Fruit fly (Drosophila melanogaster) whole organism, adult: ENCODE measurements around the gene Tyler.

Source experiments
- CG11617 ChIP-seq: fragments of 200-800 bp; sonication (Bioruptor generic); optimal IDR thresholded peaks from 2 replicates; lab custom pipeline; 2017; ENCODE audit warnings: mild to moderate bottlenecking, missing biosample characterization, missing genetic modification reagents, missing genetic modification characterization
- CG12768 ChIP-seq: fragments of 200-800 bp; sonication (Bioruptor generic); optimal IDR thresholded peaks from 2 replicates; lab custom pipeline; 2017; ENCODE audit warnings: missing biosample characterization, missing genetic modification characterization, mild to moderate bottlenecking, moderate library complexity, missing genetic modification reagents
- CG14711 ChIP-seq: fragments of 200-800 bp; sonication (Bioruptor generic); optimal IDR thresholded peaks from 2 replicates; lab custom pipeline; 2018; ENCODE audit warnings: missing biosample characterization, mild to moderate bottlenecking, missing genetic modification characterization, moderate library complexity
- CG1620 ChIP-seq: fragments of 200-800 bp; sonication (Bioruptor generic); optimal IDR thresholded peaks from 2 replicates; lab custom pipeline; 2016; ENCODE audit warnings: missing biosample characterization, missing genetic modification characterization
- CG33017 ChIP-seq: fragments of 200-800 bp; sonication (Bioruptor generic); optimal IDR thresholded peaks from 2 replicates; lab custom pipeline; 2018; ENCODE audit warnings: missing biosample characterization, mild to moderate bottlenecking, missing genetic modification characterization, moderate library complexity
- CG5204 ChIP-seq: fragments of 200-800 bp; sonication (Bioruptor generic); optimal IDR thresholded peaks from 2 replicates; lab custom pipeline; 2016; ENCODE audit warnings: missing biosample characterization, missing genetic modification characterization
- CG7045 ChIP-seq: fragments of 200-800 bp; sonication (Bioruptor generic); optimal IDR thresholded peaks from 2 replicates; lab custom pipeline; 2017; ENCODE audit warnings: missing biosample characterization, mild to moderate bottlenecking, missing genetic modification characterization
- CG7101 ChIP-seq: fragments of 200-800 bp; sonication (Bioruptor generic); optimal IDR thresholded peaks from 2 replicates; lab custom pipeline; 2018; ENCODE audit warnings: missing biosample characterization, mild to moderate bottlenecking, missing genetic modification characterization, moderate library complexity
- Clk ChIP-seq: fragments of 200-800 bp; sonication (Bioruptor generic); optimal IDR thresholded peaks from 2 replicates; lab custom pipeline; 2017; ENCODE audit warnings: missing biosample characterization, missing genetic modification characterization
- Crg-1 ChIP-seq: fragments of 200-800 bp; sonication (Bioruptor generic); optimal IDR thresholded peaks from 2 replicates; lab custom pipeline; 2016; ENCODE audit warnings: missing biosample characterization, missing genetic modification characterization
- Hr96 ChIP-seq: fragments of 200-800 bp; sonication (Bioruptor generic); optimal IDR thresholded peaks from 2 replicates; lab custom pipeline; 2016; ENCODE audit warnings: missing biosample characterization, missing genetic modification characterization
- Mnt ChIP-seq: fragments of 200-800 bp; sonication (Bioruptor generic); optimal IDR thresholded peaks from 2 replicates; lab custom pipeline; 2016; ENCODE audit warnings: missing biosample characterization, mild to moderate bottlenecking, missing genetic modification characterization
- bab1 ChIP-seq: fragments of 200-800 bp; sonication (Bioruptor generic); optimal IDR thresholded peaks from 3 replicates; lab custom pipeline; 2019; ENCODE audit warnings: missing biosample characterization, mild to moderate bottlenecking, missing genetic modification characterization, moderate library complexity
- cic ChIP-seq: fragments of 200-800 bp; sonication (Bioruptor generic); optimal IDR thresholded peaks from 2 replicates; lab custom pipeline; 2017; ENCODE audit warnings: missing biosample characterization, mild to moderate bottlenecking, missing genetic modification characterization, moderate library complexity
- cnc ChIP-seq, 2 experiments: fragments of >200 bp; optimal IDR thresholded peaks; 2 replicates each; lab custom pipeline; 2017
- kay ChIP-seq: fragments of 200-800 bp; sonication (Bioruptor generic); peaks from one replicate; lab custom pipeline; 2016; ENCODE audit warnings: missing biosample characterization, missing genetic modification characterization, borderline replicate concordance
- ovo ChIP-seq: fragments of 200-800 bp; sonication (Bioruptor generic); optimal IDR thresholded peaks from 2 replicates; lab custom pipeline; 2016; ENCODE audit warnings: missing biosample characterization, missing genetic modification characterization
- pad ChIP-seq: fragments of 200-800 bp; sonication (Bioruptor generic); optimal IDR thresholded peaks from 3 replicates; lab custom pipeline; 2017; ENCODE audit warnings: missing biosample characterization, missing genetic modification characterization, mild to moderate bottlenecking, moderate library complexity, missing genetic modification reagents
- tj ChIP-seq: fragments of 200-800 bp; sonication (Bioruptor generic); optimal IDR thresholded peaks from 3 replicates; lab custom pipeline; 2017; ENCODE audit warnings: missing biosample characterization, mild to moderate bottlenecking, missing genetic modification characterization, moderate library complexity
- toe ChIP-seq: fragments of 200-800 bp; sonication (Bioruptor generic); optimal IDR thresholded peaks from 2 replicates; lab custom pipeline; 2016; ENCODE audit warnings: missing biosample characterization, missing genetic modification characterization

Gene Tyler

dm6 chrX:19663196-19663858, 52.0 kb downstream of the Tyler start:
- peak; percentile 17 for TF ChIP-seq CG7045 (GFP tag; lab: Kevin White, UChicago)
- no peak for TF ChIP-seq cnc (optimal IDR thresholded peaks at IDR 0.05; lab: Kevin White, UChicago)
- peak; percentile 47 for TF ChIP-seq CG7101 (tag; lab: Kevin White, UChicago)
- TF ChIP-seq CG14711 (tag; lab: Kevin White, UChicago): no peak
- TF ChIP-seq CG5204 (GFP tag; lab: Kevin White, UChicago): peak; percentile 50
- TF ChIP-seq Mnt (GFP tag; lab: Kevin White, UChicago): no peak
- peak; percentile 8 for TF ChIP-seq pad (GFP tag; lab: Kevin White, UChicago)
- TF ChIP-seq CG33017: no peak
- no peak for TF ChIP-seq kay
- TF ChIP-seq bab1 (GFP tag; lab: Kevin White, UChicago): no peak
- peak; percentile 19 for TF ChIP-seq ovo (GFP tag; lab: Kevin White, UChicago)
- TF ChIP-seq Clk: no peak
- TF ChIP-seq cic (GFP tag; lab: Kevin White, UChicago): no peak
- TF ChIP-seq CG1620 (GFP tag; lab: Kevin White, UChicago): no peak
- TF ChIP-seq toe (GFP tag; lab: Kevin White, UChicago): no peak
- TF ChIP-seq Crg-1 (GFP tag; lab: Kevin White, UChicago): no peak
- TF ChIP-seq tj (GFP tag; lab: Kevin White, UChicago): peak; percentile 17
- TF ChIP-seq CG12768 (GFP tag; lab: Kevin White, UChicago): no peak
- TF ChIP-seq Hr96 (GFP tag; lab: Kevin White, UChicago): no peak
- TF ChIP-seq CG11617 (GFP tag; lab: Kevin White, UChicago): peak; percentile 60

- TF ChIP-seq CG7101 (tag; lab: Kevin White, UChicago) (peak; percentile 22), Hr96 (GFP tag; lab: Kevin White, UChicago) (peak; percentile 23), ovo (GFP tag; lab: Kevin White, UChicago) (no peak), bab1 (GFP tag; lab: Kevin White, UChicago) (no peak), Mnt (GFP tag; lab: Kevin White, UChicago) (peak; percentile 47), CG1620 (GFP tag; lab: Kevin White, UChicago) (peak; percentile 69), Crg-1 (GFP tag; lab: Kevin White, UChicago) (peak; percentile 4), CG5204 (GFP tag; lab: Kevin White, UChicago) (peak; percentile 42)
Measured at dm6 chrX:19663859-19664728, 52.8 kb downstream of the Tyler start, which contains the start of the genes CG14223 and Ssu72. Gene CG14223, minus strand, starts transcription at chrX:19663971. Gene Ssu72, plus strand, starts transcription at chrX:19664561.
